Fruit fly (Drosophila melanogaster) whole organism, embryonic: ENCODE data around the gene RpL23A.

Source experiments
- Abd-B ChIP-seq: fragments of 200-800 bp; sonication (Bioruptor generic); optimal IDR thresholded peaks from 2 replicates; lab custom pipeline; 2018; ENCODE audit warnings: missing biosample characterization, mild to moderate bottlenecking, missing genetic modification characterization, moderate library complexity
- Ada2b ChIP-seq: fragments of 200-800 bp; sonication (Bioruptor generic); IDR thresholded peaks from 2 replicates; pipeline ENCODE4 v1.3.6; 2022; ENCODE audit warnings: missing biosample characterization, missing genetic modification characterization
- BEAF-32 ChIP-seq: fragments of 200-800 bp; sonication (Bioruptor generic); optimal IDR thresholded peaks from 3 replicates; lab custom pipeline; 2017; ENCODE audit warnings: missing biosample characterization, missing genetic modification characterization, mild to moderate bottlenecking, moderate library complexity, missing genetic modification reagents
- CG1024 ChIP-seq: fragments of 200-800 bp; sonication (Bioruptor generic); IDR thresholded peaks from 2 replicates; pipeline ENCODE4 v1.3.6; 2022; ENCODE audit warnings: missing biosample characterization, missing genetic modification characterization
- CG11560 ChIP-seq: fragments of 200-800 bp; sonication (Bioruptor generic); IDR thresholded peaks from 3 replicates; pipeline ENCODE4 v1.3.6; 2022; ENCODE audit warnings: missing biosample characterization, missing genetic modification characterization
- CG12942 ChIP-seq: fragments of 200-800 bp; sonication (Bioruptor generic); optimal IDR thresholded peaks from 3 replicates; lab custom pipeline; 2016; ENCODE audit warnings: missing biosample characterization, missing genetic modification characterization
- CG13775 ChIP-seq: fragments of 200-800 bp; sonication (Bioruptor generic); optimal IDR thresholded peaks from 3 replicates; lab custom pipeline; 2017; ENCODE audit warnings: missing biosample characterization, mild to moderate bottlenecking, missing genetic modification characterization
- CG15073 ChIP-seq: fragments of 200-800 bp; sonication (Bioruptor generic); optimal IDR thresholded peaks from 2 replicates; lab custom pipeline; 2016; ENCODE audit warnings: missing biosample characterization, missing genetic modification characterization
- CG15479 ChIP-seq: fragments of 200-800 bp; sonication (Bioruptor generic); optimal IDR thresholded peaks from 3 replicates; lab custom pipeline; 2019; ENCODE audit warnings: missing biosample characterization, mild to moderate bottlenecking, missing genetic modification characterization, moderate library complexity
- CG1602 ChIP-seq: fragments of 200-800 bp; sonication (Bioruptor generic); optimal IDR thresholded peaks from 3 replicates; lab custom pipeline; 2016; ENCODE audit warnings: missing biosample characterization, missing genetic modification characterization
- CG17802 ChIP-seq: fragments of 200-800 bp; sonication (Bioruptor generic); optimal IDR thresholded peaks from 2 replicates; lab custom pipeline; 2018; ENCODE audit warnings: missing biosample characterization, mild to moderate bottlenecking, missing genetic modification characterization, moderate library complexity
- CG2875 ChIP-seq: fragments of 200-800 bp; sonication (Bioruptor generic); optimal IDR thresholded peaks from 2 replicates; lab custom pipeline; 2017; ENCODE audit warnings: missing biosample characterization, mild to moderate bottlenecking, missing genetic modification characterization, missing genetic modification reagents
- CG30431 ChIP-seq: fragments of 200-800 bp; sonication (Bioruptor generic); optimal IDR thresholded peaks from 2 replicates; lab custom pipeline; 2017; ENCODE audit warnings: missing biosample characterization, missing genetic modification characterization
- CG4328 ChIP-seq: fragments of 200-800 bp; sonication (Bioruptor generic); optimal IDR thresholded peaks from 3 replicates; lab custom pipeline; 2017; ENCODE audit warnings: missing biosample characterization, missing genetic modification reagents, missing genetic modification characterization
- CG6254 ChIP-seq: fragments of 200-800 bp; sonication (Bioruptor generic); optimal IDR thresholded peaks from 3 replicates; lab custom pipeline; 2017; ENCODE audit warnings: mild to moderate bottlenecking, missing biosample characterization, missing genetic modification reagents, missing genetic modification characterization
- CG8089 ChIP-seq: fragments of 200-800 bp; sonication (Bioruptor generic); optimal IDR thresholded peaks from 3 replicates; lab custom pipeline; 2016; ENCODE audit warnings: missing biosample characterization, missing genetic modification characterization
- CG8924 ChIP-seq: fragments of 200-800 bp; optimal IDR thresholded peaks from 3 replicates; lab custom pipeline; 2019; ENCODE audit warnings: missing biosample characterization, mild to moderate bottlenecking, missing genetic modification characterization, moderate library complexity
- D19B ChIP-seq: fragments of 200-800 bp; sonication (Bioruptor generic); optimal IDR thresholded peaks from 2 replicates; lab custom pipeline; 2017; ENCODE audit warnings: missing biosample characterization, mild to moderate bottlenecking, missing genetic modification characterization
- Dad ChIP-seq: fragments of 200-800 bp; sonication (Bioruptor generic); optimal IDR thresholded peaks from 3 replicates; lab custom pipeline; 2016; ENCODE audit warnings: missing biosample characterization, missing genetic modification characterization
- Doc2 ChIP-seq: fragments of 200-800 bp; sonication (Bioruptor generic); IDR thresholded peaks from 2 replicates; pipeline ENCODE4 v1.3.6; 2022; ENCODE audit warnings: missing biosample characterization, missing genetic modification characterization
- Dref ChIP-seq: fragments of 200-800 bp; sonication (Bioruptor generic); IDR thresholded peaks from 2 replicates; pipeline ENCODE4 v1.3.6; 2022; ENCODE audit warnings: missing biosample characterization, missing genetic modification characterization
- E2f2 ChIP-seq: fragments of 200-800 bp; sonication (Bioruptor generic); IDR thresholded peaks from 2 replicates; pipeline ENCODE4 v1.3.6; 2022; ENCODE audit warnings: missing biosample characterization, missing genetic modification characterization
- Ets65A ChIP-seq: fragments of 200-800 bp; sonication (Bioruptor generic); peaks from one replicate; lab custom pipeline; 2016; ENCODE audit warnings: missing biosample characterization, missing genetic modification characterization
- Gsc ChIP-seq: fragments of 200-800 bp; sonication (Bioruptor generic); IDR thresholded peaks from 2 replicates; pipeline ENCODE4 v1.3.6; 2022; ENCODE audit warnings: missing biosample characterization, missing genetic modification characterization
- HLH3B ChIP-seq: fragments of 200-800 bp; sonication (Bioruptor generic); IDR thresholded peaks from 2 replicates; pipeline ENCODE4 v1.3.6; 2022; ENCODE audit warnings: missing biosample characterization, missing genetic modification characterization
- Hr3 ChIP-seq: fragments of 200-800 bp; sonication (Bioruptor generic); optimal IDR thresholded peaks from 3 replicates; lab custom pipeline; 2016; ENCODE audit warnings: missing biosample characterization, missing genetic modification characterization
- Side ChIP-seq: fragments of 200-800 bp; sonication (Bioruptor generic); optimal IDR thresholded peaks from 2 replicates; lab custom pipeline; 2016; ENCODE audit warnings: missing biosample characterization, missing genetic modification characterization
- Stat92E ChIP-seq, 3 experiments: fragments of >200 bp in 2 of 3; fragments of 200-800 bp in 1 of 3; sonication (Bioruptor generic) in 1 of 3; optimal IDR thresholded peaks; 2 replicates each; lab custom pipeline; 2017 to 2019; ENCODE audit warnings: missing biosample characterization in 3 of 3, missing genetic modification characterization in 3 of 3, mild to moderate bottlenecking in 1 of 3, moderate library complexity in 1 of 3
- TFAM ChIP-seq: fragments of 200-800 bp; sonication (Bioruptor generic); optimal IDR thresholded peaks from 2 replicates; lab custom pipeline; 2017; ENCODE audit warnings: missing biosample characterization, missing genetic modification characterization, inconsistent platforms
- az2 ChIP-seq: fragments of 200-800 bp; sonication (Bioruptor generic); optimal IDR thresholded peaks from 3 replicates; lab custom pipeline; 2016; ENCODE audit warnings: missing biosample characterization, missing genetic modification characterization
- bigmax ChIP-seq: fragments of 200-800 bp; sonication (Bioruptor generic); optimal IDR thresholded peaks from 2 replicates; lab custom pipeline; 2018; ENCODE audit warnings: missing biosample characterization, mild to moderate bottlenecking, missing genetic modification characterization
- bsh ChIP-seq, 2 experiments: fragments of 200-800 bp; sonication (Bioruptor generic); optimal IDR thresholded peaks; 2 replicates each; lab custom pipeline; 2017 to 2018; ENCODE audit warnings: mild to moderate bottlenecking in 2 of 2, missing biosample characterization in 2 of 2, missing genetic modification characterization in 2 of 2, moderate library complexity in 1 of 2
- cas ChIP-seq: fragments of 200-800 bp; sonication (Bioruptor generic); IDR thresholded peaks from 2 replicates; pipeline ENCODE4 v1.3.6; 2022; ENCODE audit warnings: missing biosample characterization, missing genetic modification characterization
- crol ChIP-seq: fragments of 200-800 bp; sonication (Bioruptor generic); IDR thresholded peaks from 2 replicates; pipeline ENCODE4 v1.3.6; 2022; ENCODE audit warnings: missing biosample characterization, missing genetic modification characterization
- danr ChIP-seq: fragments of 200-800 bp; sonication (Bioruptor generic); IDR thresholded peaks from 2 replicates; pipeline ENCODE4 v1.3.6; 2022; ENCODE audit warnings: missing biosample characterization, missing genetic modification characterization
- dysf ChIP-seq: fragments of 200-800 bp; sonication (Bioruptor generic); IDR thresholded peaks from 3 replicates; pipeline ENCODE4 v1.3.6; 2022; ENCODE audit warnings: missing biosample characterization, missing genetic modification characterization
- en ChIP-seq: fragments of 200-800 bp; sonication (Bioruptor generic); optimal IDR thresholded peaks from 2 replicates; lab custom pipeline; 2016; ENCODE audit warnings: missing biosample characterization, missing genetic modification characterization
- exex ChIP-seq: fragments of 200-800 bp; sonication (Bioruptor generic); optimal IDR thresholded peaks from 4 replicates; lab custom pipeline; 2018; ENCODE audit warnings: missing biosample characterization, mild to moderate bottlenecking, missing genetic modification characterization, moderate library complexity
- ftz-f1 ChIP-seq: fragments of 200-800 bp; sonication (Bioruptor generic); optimal IDR thresholded peaks from 2 replicates; lab custom pipeline; 2016; ENCODE audit warnings: missing biosample characterization, missing genetic modification characterization
- gem ChIP-seq: fragments of 200-800 bp; sonication (Bioruptor generic); optimal IDR thresholded peaks from 2 replicates; lab custom pipeline; 2019; ENCODE audit warnings: missing biosample characterization, mild to moderate bottlenecking, missing genetic modification characterization, moderate library complexity
- gfzf ChIP-seq: fragments of 200-800 bp; sonication (Bioruptor generic); optimal IDR thresholded peaks from 2 replicates; lab custom pipeline; 2016; ENCODE audit warnings: missing biosample characterization, mild to moderate bottlenecking, missing genetic modification characterization, moderate library complexity
- jumu ChIP-seq: fragments of 200-800 bp; sonication (Bioruptor generic); optimal IDR thresholded peaks from 3 replicates; lab custom pipeline; 2016; ENCODE audit warnings: missing biosample characterization, missing genetic modification characterization
- lmd ChIP-seq: fragments of 200-800 bp; sonication (Bioruptor generic); IDR thresholded peaks from 2 replicates; pipeline ENCODE4 v1.3.6; 2022; ENCODE audit warnings: missing biosample characterization, missing genetic modification characterization
- nom ChIP-seq: fragments of 200-800 bp; sonication (Bioruptor generic); optimal IDR thresholded peaks from 2 replicates; lab custom pipeline; 2017; ENCODE audit warnings: missing biosample characterization, missing genetic modification characterization, mild to moderate bottlenecking, moderate library complexity, missing genetic modification reagents
- rib ChIP-seq: fragments of 200-800 bp; sonication (Bioruptor generic); IDR thresholded peaks from 2 replicates; pipeline ENCODE4 v1.3.6; 2022; ENCODE audit warnings: missing biosample characterization, missing genetic modification characterization
- run ChIP-seq: fragments of 200-800 bp; sonication (Bioruptor generic); optimal IDR thresholded peaks from 3 replicates; lab custom pipeline; 2018; ENCODE audit warnings: missing biosample characterization, mild to moderate bottlenecking, missing genetic modification characterization
- scrt ChIP-seq: fragments of 200-800 bp; sonication (Bioruptor generic); optimal IDR thresholded peaks from 2 replicates; lab custom pipeline; 2018; ENCODE audit warnings: missing biosample characterization, mild to moderate bottlenecking, missing genetic modification characterization, moderate library complexity
- sens ChIP-seq: fragments of 200-800 bp; sonication (Bioruptor generic); peaks from one replicate; lab custom pipeline; 2016; ENCODE audit warnings: missing biosample characterization, missing genetic modification characterization
- so ChIP-seq: fragments of 200-800 bp; sonication (Bioruptor generic); IDR thresholded peaks from 3 replicates; pipeline ENCODE4 v1.3.6; 2022; ENCODE audit warnings: missing biosample characterization, missing genetic modification characterization
- z ChIP-seq: fragments of 200-800 bp; sonication (Bioruptor generic); IDR thresholded peaks from 3 replicates; pipeline ENCODE4 v1.3.6; 2022; ENCODE audit warnings: missing biosample characterization, missing genetic modification characterization
- zfh1 ChIP-seq: fragments of 200-800 bp; sonication (Bioruptor generic); IDR thresholded peaks from 3 replicates; pipeline ENCODE4 v1.3.6; 2022; ENCODE audit warnings: missing biosample characterization, missing genetic modification characterization

The RpL23A gene

DNA sequence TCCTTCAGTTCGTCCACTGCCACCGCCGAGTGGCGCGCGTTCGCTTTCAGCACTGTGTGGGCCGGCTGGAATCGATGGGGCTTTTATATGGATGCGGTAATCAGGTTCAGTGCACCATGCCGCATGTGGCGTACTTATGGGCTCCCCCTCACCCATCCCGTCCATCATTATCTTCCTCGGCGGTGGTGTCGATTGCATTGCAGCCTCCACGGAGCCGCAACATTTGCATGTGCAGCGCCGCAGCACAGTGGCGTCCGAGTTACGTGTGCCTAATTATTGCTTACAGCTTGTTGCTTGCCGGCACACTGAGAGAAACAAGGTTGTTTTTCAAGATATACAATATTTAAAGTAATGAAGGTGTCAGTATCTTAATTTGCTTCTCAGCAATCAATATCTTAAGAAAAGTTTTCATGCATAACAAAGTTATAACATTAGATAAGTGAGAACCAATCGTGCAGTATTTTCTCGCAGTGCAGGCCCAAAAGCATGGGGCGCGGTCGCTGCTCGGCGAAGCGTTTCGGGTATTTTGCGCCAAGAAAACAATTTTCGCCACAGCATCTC, 34.0 kb upstream of the RpL23A start, which contains the start of gene CG13931 (continued):
- TF ChIP-seq exex, result no peak
- no peak for TF ChIP-seq CG1024
- peak; percentile 33 for TF ChIP-seq lmd (GFP tag; lab: Robert Waterston, UW)
- TF ChIP-seq TFAM (GFP tag; lab: Kevin White, UChicago), result no peak
- no peak for TF ChIP-seq nom (GFP tag; lab: Kevin White, UChicago)
- no peak for TF ChIP-seq scrt
- TF ChIP-seq run, result no peak
- TF ChIP-seq jumu (GFP tag; lab: Kevin White, UChicago), result no peak
- TF ChIP-seq BEAF-32 (GFP tag; lab: Kevin White, UChicago), result no peak
- no peak for TF ChIP-seq z (GFP tag; lab: Robert Waterston, UW)
- peak; percentile 95 for TF ChIP-seq Ets65A
- peak; percentile 53; the same call in 1 of the 3 replicates for TF ChIP-seq zfh1 (GFP tag; lab: Robert Waterston, UW)
- no peak for TF ChIP-seq en (GFP tag; lab: Kevin White, UChicago)
- no peak for TF ChIP-seq ftz-f1 (GFP tag; lab: Kevin White, UChicago)
- no peak for TF ChIP-seq CG4328 (GFP tag; lab: Kevin White, UChicago)
- no peak for TF ChIP-seq CG12942 (GFP tag; lab: Kevin White, UChicago)
- TF ChIP-seq cas (GFP tag; lab: Robert Waterston, UW), result no peak
- TF ChIP-seq dysf (GFP tag; lab: Robert Waterston, UW), result 0 out of 3 replicates have a peak, but pooled peaks have one; percentile 22
- TF ChIP-seq Dref, result no peak
- no peak for TF ChIP-seq E2f2 (GFP tag; lab: Robert Waterston, UW)
- TF ChIP-seq Dad (GFP tag; lab: Kevin White, UChicago), result no peak
- TF ChIP-seq CG1602 (GFP tag; lab: Kevin White, UChicago), result peak; percentile 13
- no peak for TF ChIP-seq Doc2 (GFP tag; lab: Robert Waterston, UW)
- peak; percentile 5 for TF ChIP-seq CG13775 (GFP tag; lab: Kevin White, UChicago)
- TF ChIP-seq Abd-B, result no peak
- no peak for TF ChIP-seq Gsc (GFP tag; lab: Robert Waterston, UW)
- TF ChIP-seq Side, result no peak
- TF ChIP-seq sens (GFP tag; lab: Kevin White, UChicago), result peak; percentile 80
- TF ChIP-seq CG11560 (tag; lab: Robert Waterston, UW), result no peak
- peak; percentile 12 for TF ChIP-seq az2
- TF ChIP-seq CG8924 (tag; lab: Kevin White, UChicago), result peak; percentile 3
- TF ChIP-seq CG15073, result no peak
- no peak for TF ChIP-seq CG8089 (GFP tag; lab: Kevin White, UChicago)
- TF ChIP-seq HLH3B (GFP tag; lab: Robert Waterston, UW), result peak; percentile 23; the same call in 1 of the 2 replicates
- no peak for TF ChIP-seq D19B (GFP tag; lab: Kevin White, UChicago)
- no peak for TF ChIP-seq bigmax
- TF ChIP-seq CG2875, result no peak
- no peak for TF ChIP-seq Hr3
- TF ChIP-seq CG6254, result no peak
- TF ChIP-seq danr (GFP tag; lab: Robert Waterston, UW), result peak; percentile 13; the same call in 1 of the 2 replicates
- no peak for TF ChIP-seq CG15479 (GFP tag; lab: Kevin White, UChicago)
- no peak for TF ChIP-seq Stat92E (GFP tag; optimal IDR thresholded peaks at IDR 0.05; lab: Kevin White, UChicago)
- TF ChIP-seq Ada2b (GFP tag; lab: Robert Waterston, UW), result peak; percentile 41; the same call in 1 of the 2 replicates
- no peak for TF ChIP-seq crol (GFP tag; lab: Robert Waterston, UW)
- no peak for TF ChIP-seq gfzf (GFP tag; lab: Kevin White, UChicago)
- no peak for TF ChIP-seq CG17802 (tag; lab: Kevin White, UChicago)
- TF ChIP-seq CG30431 (GFP tag; lab: Kevin White, UChicago), result no peak
- TF ChIP-seq gem (tag; lab: Kevin White, UChicago), result peak; percentile 61
- peak in 1 of 2 experiments; percentile 42 for TF ChIP-seq bsh (GFP tag; optimal IDR thresholded peaks at IDR 0.05; lab: Kevin White, UChicago)
- TF ChIP-seq rib (GFP tag; lab: Robert Waterston, UW), result no peak
- no peak for TF ChIP-seq so (GFP tag; lab: Robert Waterston, UW)
